Worm (Caenorhabditis elegans) whole organism, L3 larva: Measurements from ENCODE around the gene sqst-3.

Source experiments
- ZK546.5 ChIP-seq: sonication (generic microtip); optimal IDR thresholded peaks from 2 replicates; lab custom pipeline; 2017; ENCODE audit warnings: missing biosample characterization, missing genetic modification characterization
- aly-2 ChIP-seq: fragments of 150-350 bp; optimal IDR thresholded peaks from 2 replicates; lab custom pipeline; 2014; ENCODE audit warnings: missing biosample characterization, missing genetic modification characterization
- ama-1 ChIP-seq: fragments of 150-350 bp; optimal IDR thresholded peaks from 2 replicates; lab custom pipeline; 2018
- elt-3 ChIP-seq, 3 experiments: fragments of 150-350 bp in 1 of 3; sonication (generic microtip) in 2 of 3; optimal IDR thresholded peaks; 2 replicates in 2 of 3; 4 replicates in 1 of 3; lab custom pipeline; 2014 to 2017; ENCODE audit warnings: missing biosample characterization in 3 of 3, missing genetic modification characterization in 3 of 3
- fkh-10 ChIP-seq: sonication (generic microtip); optimal IDR thresholded peaks from 2 replicates; lab custom pipeline; 2017; ENCODE audit warnings: missing biosample characterization, missing genetic modification reagents, missing genetic modification characterization
- jun-1 ChIP-seq: fragments of 150-350 bp; optimal IDR thresholded peaks from 2 replicates; lab custom pipeline; 2014; ENCODE audit warnings: missing biosample characterization, missing genetic modification reagents, missing genetic modification characterization
- lin-15B ChIP-seq: fragments of 150-350 bp; optimal IDR thresholded peaks from 2 replicates; lab custom pipeline; 2014; ENCODE audit warnings: missing biosample characterization, missing genetic modification characterization
- lin-39 ChIP-seq: fragments of 150-350 bp; optimal IDR thresholded peaks from 2 replicates; lab custom pipeline; 2018; ENCODE audit warnings: missing biosample characterization, missing genetic modification reagents, missing genetic modification characterization
- nhr-237 ChIP-seq: fragments of 150-350 bp; optimal IDR thresholded peaks from 2 replicates; lab custom pipeline; 2014; ENCODE audit warnings: missing biosample characterization, missing genetic modification characterization
- nhr-76 ChIP-seq: fragments of 150-350 bp; sonication (generic microtip); optimal IDR thresholded peaks from 5 replicates; lab custom pipeline; 2014; ENCODE audit warnings: missing biosample characterization, missing genetic modification characterization
- unc-62 ChIP-seq: fragments of 150-350 bp; sonication (generic microtip); optimal IDR thresholded peaks from 4 replicates; lab custom pipeline; 2014; ENCODE audit warnings: missing biosample characterization, missing genetic modification reagents, missing genetic modification characterization
- zag-1 ChIP-seq: fragments of 150-350 bp; optimal IDR thresholded peaks from 2 replicates; lab custom pipeline; 2014; ENCODE audit warnings: missing biosample characterization, missing genetic modification characterization
- ztf-11 ChIP-seq: fragments of 150-350 bp; optimal IDR thresholded peaks from 2 replicates; lab custom pipeline; 2014; ENCODE audit warnings: missing biosample characterization, missing genetic modification characterization

ce11 chrV:19259403-19259802 lies 28.8 kb downstream of the sqst-3 start:
- no peak for TF ChIP-seq aly-2
- TF ChIP-seq ama-1: no peak
- TF ChIP-seq lin-39: no peak
- TF ChIP-seq lin-15B (tag; lab: Kevin White, UChicago): no peak
- no peak for TF ChIP-seq fkh-10 (GFP tag; lab: Kevin White, UChicago)
- TF ChIP-seq zag-1 (tag; lab: Kevin White, UChicago): no peak
- TF ChIP-seq elt-3 (tag; optimal IDR thresholded peaks at IDR 0.05; lab: Kevin White, UChicago): no peak
- no peak for TF ChIP-seq nhr-237
- no peak for TF ChIP-seq unc-62
- no peak for TF ChIP-seq ztf-11
- TF ChIP-seq jun-1 (tag; lab: Kevin White, UChicago): no peak
- TF ChIP-seq nhr-76 (tag; lab: Kevin White, UChicago): no peak
- no peak for TF ChIP-seq ZK546.5 (tag; lab: Kevin White, UChicago)
